Fruit fly (Drosophila melanogaster): ENCODE measurements around the gene CG7294.

Gene CG7294

dm6 chr2L:10661490-10662240, 27.4 kb downstream of the CG7294 start, which contains the start of gene CG31871:
Gene CG31871 (plus strand): TSS chr2L:10662081.
- TF ChIP-seq sage (GFP tag; optimal IDR thresholded peaks at IDR 0.05) (no peak), rgr (GFP tag; optimal IDR thresholded peaks at IDR 0.05) (peak; percentile 38), psq (GFP tag; optimal IDR thresholded peaks at IDR 0.05) (peak; percentile 20), Rel (GFP tag; optimal IDR thresholded peaks at IDR 0.05) (no peak), Rel (tag; optimal IDR thresholded peaks at IDR 0.05) (no peak), foxo (GFP tag; optimal IDR thresholded peaks at IDR 0.05) (peak in 1 of 2 experiments; percentile 35), h (GFP tag; optimal IDR thresholded peaks at IDR 0.05) (peak; percentile 69)

- TF ChIP-seq Hr83 (GFP tag; optimal IDR thresholded peaks at IDR 0.05; ENCODE audit: poor library complexity, severe bottlenecking) (no peak), Myc (optimal IDR thresholded peaks at IDR 0.05) (no peak), dmrt93B (GFP tag; optimal IDR thresholded peaks at IDR 0.05) (no peak), N (GFP tag; optimal IDR thresholded peaks at IDR 0.05) (no peak), ey (GFP tag; optimal IDR thresholded peaks at IDR 0.05) (no peak), pan (optimal IDR thresholded peaks at IDR 0.05) (no peak), jim (GFP tag; optimal IDR thresholded peaks at IDR 0.05) (no peak), rgr (GFP tag; optimal IDR thresholded peaks at IDR 0.05) (no peak), Dfd (GFP tag; optimal IDR thresholded peaks at IDR 0.05) (no peak), Hr78 (GFP tag; optimal IDR thresholded peaks at IDR 0.05) (no peak), Hnf4 (GFP tag; optimal IDR thresholded peaks at IDR 0.05) (no peak), Rel (GFP tag; optimal IDR thresholded peaks at IDR 0.05) (no peak), Rel (tag; optimal IDR thresholded peaks at IDR 0.05) (no peak), Jra (GFP tag; optimal IDR thresholded peaks at IDR 0.05) (no peak), CG32264 (GFP tag; optimal IDR thresholded peaks at IDR 0.05) (no peak), sage (GFP tag; optimal IDR thresholded peaks at IDR 0.05) (no peak), foxo (GFP tag; optimal IDR thresholded peaks at IDR 0.05) (no peak), CG9705 (GFP tag; optimal IDR thresholded peaks at IDR 0.05) (no peak), h (GFP tag; optimal IDR thresholded peaks at IDR 0.05) (no peak), fru (GFP tag; optimal IDR thresholded peaks at IDR 0.05) (no peak), CrebA (GFP tag; optimal IDR thresholded peaks at IDR 0.05; ENCODE audit: borderline replicate concordance) (no peak)
Measured at dm6 chr2L:10657981-10658380, 31.1 kb downstream of the CG7294 start, which contains the start of gene CG45690. Gene CG45690 (plus strand): TSS chr2L:10658281.

- TF ChIP-seq HLH106 (tag; optimal IDR thresholded peaks at IDR 0.05) (no peak), jim (GFP tag; optimal IDR thresholded peaks at IDR 0.05) (no peak), Hnf4 (GFP tag; optimal IDR thresholded peaks at IDR 0.05) (no peak), tai (GFP tag; optimal IDR thresholded peaks at IDR 0.05) (no peak), CG32264 (GFP tag; optimal IDR thresholded peaks at IDR 0.05) (no peak), Hr78 (GFP tag; optimal IDR thresholded peaks at IDR 0.05) (no peak), OdsH (GFP tag; optimal IDR thresholded peaks at IDR 0.05) (no peak), brk (GFP tag; optimal IDR thresholded peaks at IDR 0.05) (no peak), Vsx2 (GFP tag; optimal IDR thresholded peaks at IDR 0.05; ENCODE audit: partially characterized antibody) (no peak), Mio (GFP tag; optimal IDR thresholded peaks at IDR 0.05) (no peak), Myc (optimal IDR thresholded peaks at IDR 0.05) (no peak), sage (GFP tag; optimal IDR thresholded peaks at IDR 0.05) (no peak), ey (GFP tag; optimal IDR thresholded peaks at IDR 0.05) (no peak), h (GFP tag; optimal IDR thresholded peaks at IDR 0.05) (no peak), sv (GFP tag; optimal IDR thresholded peaks at IDR 0.05) (no peak)
Measured at dm6 chr2L:10654520-10654919, 34.6 kb downstream of the CG7294 start.

dm6 chr2L:10651313-10651712, 37.8 kb downstream of the CG7294 start, which contains the start of gene dbf:
Gene dbf (plus strand): TSS chr2L:10651613.
- TF ChIP-seq dmrt93B (GFP tag; optimal IDR thresholded peaks at IDR 0.05) (no peak), Dif (GFP tag; optimal IDR thresholded peaks at IDR 0.05; ENCODE audit: partially characterized antibody) (no peak), fru (GFP tag; optimal IDR thresholded peaks at IDR 0.05) (no peak), pan (optimal IDR thresholded peaks at IDR 0.05) (no peak), GATAd (GFP tag; optimal IDR thresholded peaks at IDR 0.05) (no peak), brk (GFP tag; optimal IDR thresholded peaks at IDR 0.05) (no peak), Vsx2 (GFP tag; optimal IDR thresholded peaks at IDR 0.05; ENCODE audit: partially characterized antibody) (no peak), dl (GFP tag; optimal IDR thresholded peaks at IDR 0.05; ENCODE audit: insufficient read depth in 1 of 2, partially characterized antibody in 2 of 2) (no peak), Hr83 (GFP tag; optimal IDR thresholded peaks at IDR 0.05; ENCODE audit: poor library complexity, severe bottlenecking) (no peak), usp (GFP tag; optimal IDR thresholded peaks at IDR 0.05) (no peak), Hnf4 (GFP tag; optimal IDR thresholded peaks at IDR 0.05) (no peak), Jra (GFP tag; optimal IDR thresholded peaks at IDR 0.05) (no peak), N (GFP tag; optimal IDR thresholded peaks at IDR 0.05) (no peak), sage (GFP tag; optimal IDR thresholded peaks at IDR 0.05) (no peak), jim (GFP tag; optimal IDR thresholded peaks at IDR 0.05) (no peak), HLH106 (tag; optimal IDR thresholded peaks at IDR 0.05) (no peak), CG9705 (GFP tag; optimal IDR thresholded peaks at IDR 0.05) (no peak), h (GFP tag; optimal IDR thresholded peaks at IDR 0.05) (no peak)

Measured in whole organism, wandering third instar larva.